Worm (Caenorhabditis elegans) whole organism, L1 larva: ENCODE results near the gene clec-51.

ENCODE experiments used
- blmp-1 ChIP-seq: fragments of 150-350 bp; optimal IDR thresholded peaks from 2 replicates; lab custom pipeline; 2014; ENCODE audit warnings: missing biosample characterization, missing genetic modification characterization
- ceh-8 ChIP-seq: fragments of 200-800 bp; sonication (Bioruptor generic); optimal IDR thresholded peaks from 2 replicates; lab custom pipeline; 2018; ENCODE audit warnings: mild to moderate bottlenecking, missing genetic modification characterization, moderate library complexity, missing compliant biosample characterization
- ceh-82 ChIP-seq, 3 experiments: fragments of 150-350 bp in 1 of 3; sonication (generic microtip) in 2 of 3; optimal IDR thresholded peaks; 2 replicates each; lab custom pipeline; 2014 to 2017; ENCODE audit warnings: missing biosample characterization in 3 of 3, missing genetic modification characterization in 3 of 3
- ceh-88 ChIP-seq: fragments of 200-800 bp; sonication (Bioruptor generic); IDR thresholded peaks from 2 replicates; pipeline ENCODE4 v1.3.6; 2022; ENCODE audit warnings: missing genetic modification characterization, missing compliant biosample characterization
- ceh-90 ChIP-seq: sonication (generic microtip); optimal IDR thresholded peaks from 2 replicates; lab custom pipeline; 2016; ENCODE audit warnings: missing genetic modification characterization, missing compliant biosample characterization
- ces-1 ChIP-seq: fragments of 150-350 bp; optimal IDR thresholded peaks from 2 replicates; lab custom pipeline; 2014; ENCODE audit warnings: missing biosample characterization, missing genetic modification reagents, missing genetic modification characterization
- dsc-1 ChIP-seq: sonication (generic microtip); optimal IDR thresholded peaks from 2 replicates; lab custom pipeline; 2016; ENCODE audit warnings: mild to moderate bottlenecking, missing genetic modification characterization, missing compliant biosample characterization
- efl-1 ChIP-seq, 4 experiments: fragments of 150-350 bp; optimal IDR thresholded peaks in 3 of 4; peaks in 1 of 4; 1 replicate in 1 of 4; 2 replicates in 3 of 4; lab custom pipeline; 2014; ENCODE audit warnings: missing biosample characterization in 2 of 4, missing genetic modification characterization in 2 of 4, missing genetic modification reagents in 2 of 4
- efl-3 ChIP-seq: fragments of 200-800 bp; sonication (Bioruptor generic); optimal IDR thresholded peaks from 2 replicates; lab custom pipeline; 2018; ENCODE audit warnings: mild to moderate bottlenecking, missing genetic modification characterization, missing compliant biosample characterization
- egl-27 ChIP-seq, 2 experiments: fragments of 150-350 bp in 1 of 2; sonication (generic microtip); optimal IDR thresholded peaks; 3 replicates each; lab custom pipeline; 2017 to 2018; ENCODE audit warnings: missing biosample characterization in 2 of 2, missing genetic modification characterization in 2 of 2, missing genetic modification reagents in 2 of 2
- elt-2 ChIP-seq: sonication (generic microtip); optimal IDR thresholded peaks from 2 replicates; lab custom pipeline; 2016; ENCODE audit warnings: missing genetic modification characterization, mild to moderate bottlenecking, inconsistent platforms, missing compliant biosample characterization, missing genetic modification reagents
- fkh-8 ChIP-seq: sonication (generic microtip); optimal IDR thresholded peaks from 2 replicates; lab custom pipeline; 2016; ENCODE audit warnings: mild to moderate bottlenecking, missing genetic modification characterization, missing compliant biosample characterization
- grh-1 ChIP-seq: fragments of 200-800 bp; sonication (Bioruptor generic); IDR thresholded peaks from 2 replicates; pipeline ENCODE4 v1.3.6; 2022; ENCODE audit warnings: missing genetic modification reagents, missing genetic modification characterization, missing compliant biosample characterization
- hpl-2 ChIP-seq: fragments of 150-350 bp; optimal IDR thresholded peaks from 2 replicates; lab custom pipeline; 2014; ENCODE audit warnings: missing biosample characterization, missing genetic modification reagents, missing genetic modification characterization
- jun-1 ChIP-seq: fragments of 150-350 bp; optimal IDR thresholded peaks from 2 replicates; lab custom pipeline; 2014; ENCODE audit warnings: missing biosample characterization, missing genetic modification reagents, missing genetic modification characterization
- lin-15B ChIP-seq: fragments of 150-350 bp; sonication (generic microtip); optimal IDR thresholded peaks from 3 replicates; lab custom pipeline; 2014; ENCODE audit warnings: missing biosample characterization, missing genetic modification characterization
- lin-35 ChIP-seq, 2 experiments: fragments of 150-350 bp; optimal IDR thresholded peaks; 2 replicates each; lab custom pipeline; 2014; ENCODE audit warnings: missing biosample characterization in 2 of 2, missing genetic modification characterization in 2 of 2, missing genetic modification reagents in 2 of 2
- lin-39 ChIP-seq: fragments of 150-350 bp; optimal IDR thresholded peaks from 2 replicates; lab custom pipeline; 2014; ENCODE audit warnings: missing biosample characterization, missing genetic modification reagents, missing genetic modification characterization
- lir-3 ChIP-seq: sonication (generic microtip); optimal IDR thresholded peaks from 2 replicates; lab custom pipeline; 2016; ENCODE audit warnings: mild to moderate bottlenecking, missing genetic modification characterization, moderate library complexity, missing compliant biosample characterization; ENCODE audit not compliant: poor library complexity
- lsy-2 ChIP-seq, 2 experiments: fragments of 150-350 bp; optimal IDR thresholded peaks; 2 replicates each; lab custom pipeline; 2014; ENCODE audit warnings: missing biosample characterization in 2 of 2, missing genetic modification characterization in 2 of 2
- mdl-1 ChIP-seq, 2 experiments: fragments of 150-350 bp; optimal IDR thresholded peaks; 2 replicates each; lab custom pipeline; 2014 to 2017; ENCODE audit warnings: missing biosample characterization in 2 of 2, missing genetic modification characterization in 2 of 2, inconsistent platforms in 1 of 2
- nhr-19 ChIP-seq: fragments of 200-800 bp; sonication (Bioruptor generic); conservative IDR thresholded peaks from 2 replicates; pipeline ENCODE4 v1.3.6; 2022; ENCODE audit warnings: missing genetic modification characterization, missing compliant biosample characterization
- nhr-20 ChIP-seq: sonication (generic microtip); optimal IDR thresholded peaks from 2 replicates; lab custom pipeline; 2016; ENCODE audit warnings: mild to moderate bottlenecking, missing genetic modification characterization, missing compliant biosample characterization
- nhr-47 ChIP-seq: sonication (generic microtip); optimal IDR thresholded peaks from 2 replicates; lab custom pipeline; 2016; ENCODE audit warnings: mild to moderate bottlenecking, missing genetic modification characterization, moderate library complexity, missing compliant biosample characterization
- nhr-71 ChIP-seq: sonication (generic microtip); optimal IDR thresholded peaks from 2 replicates; lab custom pipeline; 2016; ENCODE audit warnings: mild to moderate bottlenecking, missing genetic modification characterization, moderate library complexity, missing compliant biosample characterization
- pag-3 ChIP-seq: sonication (generic microtip); optimal IDR thresholded peaks from 2 replicates; lab custom pipeline; 2017; ENCODE audit warnings: missing genetic modification characterization, mild to moderate bottlenecking, missing compliant biosample characterization, antibody characterized with exemption, borderline replicate concordance; ENCODE audit not compliant: insufficient read depth
- pax-3 ChIP-seq: fragments of 200-800 bp; sonication (Bioruptor generic); optimal IDR thresholded peaks from 2 replicates; lab custom pipeline; 2018; ENCODE audit warnings: mild to moderate bottlenecking, missing genetic modification characterization, moderate library complexity, missing compliant biosample characterization
- pqm-1 ChIP-seq: sonication (generic microtip); optimal IDR thresholded peaks from 3 replicates; lab custom pipeline; 2017; ENCODE audit warnings: missing biosample characterization, missing genetic modification characterization
- snu-23 ChIP-seq: sonication (generic microtip); optimal IDR thresholded peaks from 2 replicates; lab custom pipeline; 2016; ENCODE audit warnings: missing genetic modification characterization, missing compliant biosample characterization
- sptf-1 ChIP-seq: fragments of 150-350 bp; optimal IDR thresholded peaks from 2 replicates; lab custom pipeline; 2014; ENCODE audit warnings: missing biosample characterization, missing genetic modification characterization
- unc-30 ChIP-seq: sonication (generic microtip); optimal IDR thresholded peaks from 2 replicates; lab custom pipeline; 2017; ENCODE audit warnings: missing biosample characterization, missing genetic modification characterization
- unc-86 ChIP-seq: sonication (generic microtip); optimal IDR thresholded peaks from 2 replicates; lab custom pipeline; 2016; ENCODE audit warnings: missing genetic modification characterization, missing compliant biosample characterization
- vab-15 ChIP-seq: sonication (generic microtip); optimal IDR thresholded peaks from 2 replicates; lab custom pipeline; 2017; ENCODE audit warnings: missing genotype, mild to moderate bottlenecking, missing genetic modification characterization, missing compliant biosample characterization
- zip-4 ChIP-seq: fragments of 200-800 bp; sonication (Bioruptor generic); optimal IDR thresholded peaks from 2 replicates; lab custom pipeline; 2018; ENCODE audit warnings: mild to moderate bottlenecking, missing genetic modification characterization, moderate library complexity, missing compliant biosample characterization
- ztf-11 ChIP-seq, 2 experiments: sonication (generic microtip); optimal IDR thresholded peaks; 2 replicates each; lab custom pipeline; 2016 to 2017; ENCODE audit warnings: missing genetic modification characterization in 2 of 2, missing biosample characterization in 1 of 2, missing compliant biosample characterization in 1 of 2

Gene clec-51

ce11 chrIV:8157161-8157560 is 6.4 kb downstream of the clec-51 start, which contains the start of gene B0218.5:
Gene B0218.5 (minus strand): TSS chrIV:8157261.
- TF ChIP-seq nhr-47 (tag; lab: Kevin White, UChicago) (no peak), ceh-8 (GFP tag; lab: Kevin White, UChicago) (no peak), lir-3 (tag; lab: Kevin White, UChicago) (no peak), pag-3 (tag; lab: Kevin White, UChicago) (no peak), sptf-1 (no peak), unc-30 (tag; lab: Kevin White, UChicago) (no peak)

DNA sequence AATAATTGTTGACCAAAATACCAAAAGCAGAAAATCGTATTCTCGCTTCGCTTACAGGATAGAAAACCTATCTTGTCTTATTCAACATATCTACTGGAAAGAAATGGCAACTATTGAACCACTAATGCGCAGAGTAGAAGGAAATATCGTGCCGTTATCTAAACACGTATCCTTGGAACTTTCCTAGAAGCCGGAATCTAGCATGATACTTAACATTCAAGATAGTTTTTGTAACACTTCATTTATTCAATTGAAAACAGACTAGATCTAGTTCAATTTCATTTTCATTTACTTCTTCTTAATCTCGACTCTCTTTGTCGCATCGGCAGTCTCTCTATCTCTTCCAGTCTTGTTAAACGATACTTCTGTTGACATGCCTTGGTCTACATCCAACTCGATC is 8.6 kb downstream of the clec-51 start:
- TF ChIP-seq pag-3 (tag; lab: Kevin White, UChicago) = no peak
- no peak for TF ChIP-seq mdl-1 (tag; optimal IDR thresholded peaks at IDR 0.05; lab: Kevin White, UChicago)
- no peak for TF ChIP-seq ztf-11 (tag; optimal IDR thresholded peaks at IDR 0.05; lab: Kevin White, UChicago)
- no peak for TF ChIP-seq ceh-82 (tag; optimal IDR thresholded peaks at IDR 0.05; lab: Kevin White, UChicago)
- TF ChIP-seq ces-1 (GFP tag; lab: Kevin White, UChicago) = no peak
- no peak for TF ChIP-seq dsc-1
- TF ChIP-seq unc-86 (tag; lab: Kevin White, UChicago) = no peak
- no peak for TF ChIP-seq nhr-20 (tag; lab: Kevin White, UChicago)
- no peak for TF ChIP-seq nhr-71 (tag; lab: Kevin White, UChicago)
- no peak for TF ChIP-seq vab-15 (tag; lab: Kevin White, UChicago)

- TF ChIP-seq efl-1 (optimal IDR thresholded peaks at IDR 0.05; lab: Kevin White, UChicago) = no peak
- peak in 1 of 2 experiments; percentile 14 for TF ChIP-seq efl-1 (GFP tag; optimal IDR thresholded peaks at IDR 0.05 in 1 of 2; lab: Kevin White, UChicago)
- no peak for TF ChIP-seq pqm-1
These were observed 10.4 kb downstream of the clec-51 start for ce11 chrIV:8153163-8153562.

DNA sequence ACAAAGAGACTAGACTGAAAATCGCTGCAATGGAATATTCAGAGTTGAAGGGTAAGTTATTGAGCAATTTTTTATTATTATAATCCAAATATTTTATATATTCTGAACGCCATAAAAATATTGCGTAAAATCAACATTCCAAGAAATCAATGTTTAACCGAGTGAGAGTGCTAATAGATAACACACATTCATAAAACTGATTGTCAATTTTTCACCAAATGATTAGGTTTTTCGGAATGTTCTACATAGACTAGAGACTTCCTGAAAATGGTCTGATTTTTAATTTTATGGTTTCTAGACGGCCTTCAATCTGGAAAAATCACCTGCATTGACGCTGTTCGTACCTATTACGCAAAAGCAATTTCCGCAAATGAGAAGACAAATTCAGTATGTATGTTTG is 10.9 kb downstream of the clec-51 start:
- TF ChIP-seq lin-15B (tag; lab: Kevin White, UChicago) (no peak), unc-86 (tag; lab: Kevin White, UChicago) (no peak), ceh-88 (GFP tag; lab: Robert Waterston, UW) (no peak), elt-2 (tag; lab: Kevin White, UChicago) (peak; percentile 37)
- TF ChIP-seq, all 84 proteins: peak for 1

DNA sequence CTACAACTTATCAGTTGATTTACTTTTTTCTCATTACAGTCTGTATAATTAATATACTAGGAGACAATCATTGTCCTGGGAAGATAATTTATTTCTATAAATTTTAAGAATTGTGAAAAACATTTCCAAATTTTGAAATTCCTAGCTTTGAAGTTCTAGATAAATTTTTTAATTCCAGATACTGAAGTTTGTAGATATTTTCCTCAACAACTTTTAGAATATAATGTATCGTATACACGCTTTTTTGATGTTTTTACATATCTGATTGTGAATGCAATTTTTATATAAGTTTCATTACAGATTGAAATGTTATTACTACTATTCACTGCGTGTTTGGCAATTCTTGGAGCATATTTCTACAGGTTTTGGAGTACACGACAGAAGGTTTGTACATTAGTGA is 11.5 kb downstream of the clec-51 start, which contains the start of gene faah-2:
Gene faah-2 (plus strand): TSS at position 301 of the 400 bp plus-strand sequence.
- TF ChIP-seq grh-1 (no peak), lsy-2 (tag; optimal IDR thresholded peaks at IDR 0.05; lab: Kevin White, UChicago) (no peak), lin-35 (GFP tag; optimal IDR thresholded peaks at IDR 0.05; lab: Kevin White, UChicago) (no peak), egl-27 (tag; optimal IDR thresholded peaks at IDR 0.05; lab: Kevin White, UChicago) (no peak), pax-3 (no peak), efl-3 (no peak), nhr-71 (tag; lab: Kevin White, UChicago) (no peak), nhr-19 (GFP tag; lab: Robert Waterston, UW) (no peak), ceh-8 (GFP tag; lab: Kevin White, UChicago) (no peak), hpl-2 (no peak)

DNA sequence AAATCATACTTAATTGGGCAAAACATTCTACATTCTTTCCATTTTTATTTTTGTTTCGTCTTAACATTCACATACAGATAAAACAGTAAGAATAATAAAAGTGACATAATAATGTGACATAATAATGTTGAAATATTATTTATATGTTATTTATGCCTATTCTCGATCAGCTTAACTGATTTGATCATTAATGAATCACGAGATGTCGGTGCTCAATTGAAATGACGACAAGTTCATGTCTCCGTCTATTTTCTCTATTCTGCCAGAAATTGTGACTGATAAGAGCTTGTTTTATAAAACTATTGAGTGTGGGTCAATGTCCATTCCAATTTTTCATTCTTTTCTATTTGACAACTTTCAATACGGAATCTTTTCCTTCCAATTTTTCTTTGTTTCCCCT is 11.9 kb downstream of the clec-51 start:
- TF ChIP-seq nhr-19 (GFP tag; lab: Robert Waterston, UW) (peak; percentile 10; the same call in 1 of the 2 replicates), lin-39 (tag; lab: Kevin White, UChicago) (no peak), snu-23 (GFP tag; lab: Kevin White, UChicago) (no peak), elt-2 (tag; lab: Kevin White, UChicago) (peak; percentile 83), zip-4 (GFP tag; lab: Kevin White, UChicago) (no peak), efl-3 (no peak), jun-1 (tag; lab: Kevin White, UChicago) (peak; percentile 24), fkh-8 (tag; lab: Kevin White, UChicago) (no peak), ceh-90 (tag; lab: Kevin White, UChicago) (no peak), lsy-2 (tag; optimal IDR thresholded peaks at IDR 0.05; lab: Kevin White, UChicago) (peak in 1 of 2 experiments; percentile 3), dsc-1 (peak; percentile 18), lin-35 (GFP tag; optimal IDR thresholded peaks at IDR 0.05; lab: Kevin White, UChicago) (peak in 1 of 2 experiments; percentile 35), nhr-71 (tag; lab: Kevin White, UChicago) (peak; percentile 32), nhr-20 (tag; lab: Kevin White, UChicago) (peak; percentile 24), blmp-1 (tag; lab: Kevin White, UChicago) (no peak)
- TF ChIP-seq, all 84 proteins: peak for 8
